Worm (Caenorhabditis elegans): ENCODE measurements around the gene slc-17.7.

- TF ChIP-seq unc-62 (GFP tag; optimal IDR thresholded peaks at IDR 0.05) = no peak
- TF ChIP-seq skn-1 (tag; optimal IDR thresholded peaks at IDR 0.05) = no peak
- no peak for TF ChIP-seq nhr-6 (tag; optimal IDR thresholded peaks at IDR 0.05)
- TF ChIP-seq crh-2 (tag; optimal IDR thresholded peaks at IDR 0.05) = no peak
- TF ChIP-seq C34F6.9 (tag; optimal IDR thresholded peaks at IDR 0.05) = no peak
- no peak for TF ChIP-seq snpc-4 (tag; optimal IDR thresholded peaks at IDR 0.05)
- no peak for TF ChIP-seq blmp-1 (tag; optimal IDR thresholded peaks at IDR 0.05; ENCODE audit: insufficient read depth)
- TF ChIP-seq egl-27 (tag; optimal IDR thresholded peaks at IDR 0.05) = no peak
- no peak for TF ChIP-seq sem-4 (tag; optimal IDR thresholded peaks at IDR 0.05)
- TF ChIP-seq lsy-2 (tag; optimal IDR thresholded peaks at IDR 0.05) = no peak
- TF ChIP-seq lin-13 (GFP tag; optimal IDR thresholded peaks at IDR 0.05) = no peak
These were observed 4.8 kb downstream of the slc-17.7 start, which contains the start of gene nhr-36 for ce11 chrV:9261492-9261891.

Measured in whole organism, L2 larva.